Worm (Caenorhabditis elegans) whole organism, L2 larva: ENCODE data around the gene C37C3.11.

Source experiments
- R02D3.7 ChIP-seq: fragments of 150-350 bp; optimal IDR thresholded peaks from 2 replicates; lab custom pipeline; 2014; ENCODE audit warnings: missing biosample characterization, missing genetic modification characterization
- Y55F3AM.14 ChIP-seq: fragments of 200-800 bp; sonication (Bioruptor generic); optimal IDR thresholded peaks from 2 replicates; lab custom pipeline; 2018; ENCODE audit warnings: mild to moderate bottlenecking, missing genetic modification characterization, missing compliant biosample characterization
- ZK546.5 ChIP-seq: sonication (generic microtip); optimal IDR thresholded peaks from 2 replicates; lab custom pipeline; 2017; ENCODE audit warnings: missing biosample characterization, missing genetic modification characterization
- alr-1 ChIP-seq: fragments of 150-350 bp; optimal IDR thresholded peaks from 2 replicates; lab custom pipeline; 2014; ENCODE audit warnings: missing biosample characterization, missing genetic modification characterization
- aly-2 ChIP-seq: fragments of 150-350 bp; optimal IDR thresholded peaks from 2 replicates; lab custom pipeline; 2014; ENCODE audit warnings: missing biosample characterization, missing genetic modification characterization
- blmp-1 ChIP-seq: sonication (generic microtip); optimal IDR thresholded peaks from 2 replicates; lab custom pipeline; 2017; ENCODE audit warnings: missing genetic modification characterization, mild to moderate bottlenecking, missing compliant biosample characterization, antibody characterized with exemption, moderate library complexity; ENCODE audit not compliant: insufficient read depth
- crh-2 ChIP-seq: sonication (generic microtip); optimal IDR thresholded peaks from 2 replicates; lab custom pipeline; 2017; ENCODE audit warnings: missing biosample characterization, missing genetic modification characterization
- dmd-4 ChIP-seq: sonication (generic microtip); optimal IDR thresholded peaks from 2 replicates; lab custom pipeline; 2017; ENCODE audit warnings: missing biosample characterization, missing genetic modification characterization
- elt-1 ChIP-seq: fragments of 150-350 bp; optimal IDR thresholded peaks from 2 replicates; lab custom pipeline; 2014; ENCODE audit warnings: missing biosample characterization, missing genetic modification characterization
- elt-3 ChIP-seq: sonication (generic microtip); optimal IDR thresholded peaks from 2 replicates; lab custom pipeline; 2017; ENCODE audit warnings: missing biosample characterization, missing genetic modification characterization
- fos-1 ChIP-seq: fragments of 150-350 bp; optimal IDR thresholded peaks from 2 replicates; lab custom pipeline; 2014; ENCODE audit warnings: missing biosample characterization, missing genetic modification characterization
- lin-11 ChIP-seq: fragments of 150-350 bp; sonication (generic microtip); optimal IDR thresholded peaks from 2 replicates; lab custom pipeline; 2014; ENCODE audit warnings: missing biosample characterization, missing genetic modification characterization, inconsistent platforms, mixed read lengths
- lin-39 ChIP-seq: fragments of 150-350 bp; optimal IDR thresholded peaks from 2 replicates; lab custom pipeline; 2014; ENCODE audit warnings: missing biosample characterization, missing genetic modification reagents, missing genetic modification characterization
- lsy-2 ChIP-seq, 2 experiments: fragments of 150-350 bp in 1 of 2; sonication (generic microtip) in 1 of 2; optimal IDR thresholded peaks; 2 replicates each; lab custom pipeline; 2014 to 2017; ENCODE audit warnings: missing biosample characterization in 2 of 2, missing genetic modification characterization in 2 of 2
- mab-5 ChIP-seq: fragments of 150-350 bp; optimal IDR thresholded peaks from 2 replicates; lab custom pipeline; 2014; ENCODE audit warnings: missing biosample characterization, missing genetic modification characterization
- mbf-1 ChIP-seq: sonication (generic microtip); optimal IDR thresholded peaks from 2 replicates; lab custom pipeline; 2017; ENCODE audit warnings: missing biosample characterization, missing genetic modification characterization
- nhr-10 ChIP-seq: sonication (generic microtip); optimal IDR thresholded peaks from 2 replicates; lab custom pipeline; 2017; ENCODE audit warnings: missing biosample characterization, missing genetic modification characterization
- nhr-11 ChIP-seq: fragments of 150-350 bp; optimal IDR thresholded peaks from 2 replicates; lab custom pipeline; 2014; ENCODE audit warnings: missing biosample characterization, missing genetic modification characterization
- nhr-129 ChIP-seq: fragments of 150-350 bp; optimal IDR thresholded peaks from 2 replicates; lab custom pipeline; 2014; ENCODE audit warnings: missing biosample characterization, missing genetic modification characterization
- nhr-21 ChIP-seq: fragments of 150-350 bp; optimal IDR thresholded peaks from 2 replicates; lab custom pipeline; 2014; ENCODE audit warnings: missing biosample characterization, missing genetic modification characterization
- nhr-237 ChIP-seq: fragments of 150-350 bp; optimal IDR thresholded peaks from 2 replicates; lab custom pipeline; 2014; ENCODE audit warnings: missing biosample characterization, missing genetic modification characterization
- nhr-77 ChIP-seq: fragments of 150-350 bp; optimal IDR thresholded peaks from 2 replicates; lab custom pipeline; 2014; ENCODE audit warnings: missing biosample characterization, missing genetic modification characterization
- peb-1 ChIP-seq: fragments of 150-350 bp; optimal IDR thresholded peaks from 2 replicates; lab custom pipeline; 2014; ENCODE audit warnings: missing biosample characterization, missing genetic modification characterization
- skn-1 ChIP-seq: sonication (generic microtip); optimal IDR thresholded peaks from 2 replicates; lab custom pipeline; 2017; ENCODE audit warnings: missing biosample characterization, missing genetic modification characterization
- sma-3 ChIP-seq: sonication (generic microtip); optimal IDR thresholded peaks from 2 replicates; lab custom pipeline; 2016; ENCODE audit warnings: missing genetic modification reagents, missing genetic modification characterization, missing compliant biosample characterization
- sma-9 ChIP-seq, 2 experiments: fragments of 150-350 bp in 1 of 2; sonication (generic microtip) in 1 of 2; optimal IDR thresholded peaks; 2 replicates each; lab custom pipeline; 2014 to 2016; ENCODE audit warnings: missing genetic modification characterization in 2 of 2, mild to moderate bottlenecking in 1 of 2, missing biosample characterization in 1 of 2, missing compliant biosample characterization in 1 of 2, missing genetic modification reagents in 1 of 2, moderate library complexity in 1 of 2
- snpc-4 ChIP-seq: fragments of 150-350 bp; optimal IDR thresholded peaks from 2 replicates; lab custom pipeline; 2014; ENCODE audit warnings: missing biosample characterization, missing genetic modification characterization
- unc-39 ChIP-seq: fragments of 150-350 bp; optimal IDR thresholded peaks from 2 replicates; lab custom pipeline; 2014; ENCODE audit warnings: missing biosample characterization, missing genetic modification characterization
- unc-55 ChIP-seq: fragments of 150-350 bp; sonication (generic microtip); optimal IDR thresholded peaks from 3 replicates; lab custom pipeline; 2014; ENCODE audit warnings: missing biosample characterization, missing genetic modification reagents, missing genetic modification characterization
- unc-62 ChIP-seq: fragments of 150-350 bp; optimal IDR thresholded peaks from 2 replicates; lab custom pipeline; 2014; ENCODE audit warnings: missing biosample characterization, missing genetic modification reagents, missing genetic modification characterization
- zag-1 ChIP-seq: fragments of 150-350 bp; optimal IDR thresholded peaks from 2 replicates; lab custom pipeline; 2014; ENCODE audit warnings: missing biosample characterization, missing genetic modification characterization

C37C3.11 gene

DNA sequence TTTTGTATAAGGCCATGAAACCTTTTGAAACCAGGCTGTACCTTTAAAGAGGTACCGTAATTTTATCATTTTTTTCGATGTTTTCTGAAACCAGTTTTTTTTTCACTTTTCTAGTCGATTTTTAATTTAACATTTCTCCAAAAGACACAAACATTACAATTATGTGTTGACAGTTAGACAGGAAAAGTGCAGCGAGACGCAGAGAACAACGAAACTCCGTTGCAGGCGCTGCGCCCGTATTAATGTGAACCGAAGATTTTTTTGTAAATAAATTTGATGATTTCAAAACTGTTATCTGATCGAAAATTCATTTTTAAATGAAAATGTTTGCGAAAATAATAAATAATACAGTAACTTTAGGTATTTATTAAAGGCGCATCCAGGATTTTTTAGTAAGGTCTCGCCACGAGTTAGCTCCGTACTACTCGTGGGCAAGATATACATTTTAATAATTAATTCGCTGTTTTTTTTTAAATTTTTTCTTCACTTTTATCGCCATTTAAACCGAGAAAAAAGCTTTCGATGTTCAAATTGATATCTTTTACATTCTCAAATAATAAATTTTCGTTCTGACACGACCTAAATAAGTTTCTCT is 12.4 kb upstream of the C37C3.11 start, which contains the start of gene F40A3.3:
TSS of gene F40A3.3 (plus strand) at position 564 of the 595 bp plus-strand sequence.
- TF ChIP-seq nhr-11 (tag; lab: Kevin White, UChicago) (no peak), zag-1 (tag; lab: Kevin White, UChicago) (no peak), lsy-2 (tag; optimal IDR thresholded peaks at IDR 0.05; lab: Kevin White, UChicago) (peak in 1 of 2 experiments; percentile 12), unc-55 (GFP tag; lab: Kevin White, UChicago) (peak; percentile 2), unc-62 (no peak), nhr-129 (tag; lab: Kevin White, UChicago) (peak; percentile 1), alr-1 (no peak)

DNA sequence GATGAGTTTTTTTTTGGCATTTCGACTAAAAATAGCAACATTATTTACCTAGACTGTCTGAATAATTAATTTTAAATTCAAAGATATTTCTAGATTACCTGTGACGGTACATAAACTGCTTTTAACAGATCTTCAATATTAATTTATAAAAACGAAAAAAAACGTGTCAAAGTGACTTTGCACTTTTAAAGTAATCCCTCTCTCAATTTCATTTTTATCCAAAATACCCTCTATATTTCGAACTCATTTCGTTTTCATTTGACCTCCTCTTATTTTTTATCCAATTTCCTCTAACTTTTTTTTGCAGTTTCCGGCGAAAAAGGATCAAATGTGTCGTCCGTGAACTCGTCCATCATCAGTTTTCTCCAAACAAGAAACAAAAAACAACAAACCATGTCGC is 10.9 kb upstream of the C37C3.11 start, which contains the start of gene F40A3.4:
TSS of gene F40A3.4 (plus strand) at position 301 of the 400 bp plus-strand sequence.
- TF ChIP-seq ZK546.5 (tag; lab: Kevin White, UChicago) = no peak
- TF ChIP-seq nhr-77 = no peak
- no peak for TF ChIP-seq aly-2 (tag; lab: Kevin White, UChicago)
- no peak for TF ChIP-seq nhr-10 (tag; lab: Kevin White, UChicago)
- TF ChIP-seq sma-9 (GFP tag; optimal IDR thresholded peaks at IDR 0.05; lab: Kevin White, UChicago) = no peak
- no peak for TF ChIP-seq sma-9 (tag; optimal IDR thresholded peaks at IDR 0.05; lab: Kevin White, UChicago)
- TF ChIP-seq skn-1 (tag; lab: Kevin White, UChicago) = no peak
- no peak for TF ChIP-seq nhr-21 (tag; lab: Kevin White, UChicago)

DNA sequence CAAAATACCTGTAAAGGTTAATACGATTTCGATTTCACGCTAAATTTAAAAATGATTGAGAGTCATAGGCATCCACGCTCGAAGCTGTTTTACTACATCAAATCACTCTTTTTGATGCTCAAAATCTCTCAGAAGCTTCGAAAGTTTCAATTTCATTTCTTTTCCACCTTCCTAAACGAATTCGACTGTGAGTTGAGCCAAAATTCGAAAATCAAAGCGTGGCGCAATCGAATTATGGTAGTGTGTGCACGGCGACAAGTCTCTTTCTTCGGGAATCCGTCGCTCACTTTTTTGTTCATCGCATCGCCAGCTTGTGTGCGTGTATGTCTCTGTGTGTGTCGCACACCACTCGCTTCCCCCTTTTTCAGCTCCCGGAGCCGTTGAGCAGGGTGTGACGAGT is 8.4 kb upstream of the C37C3.11 start:
- TF ChIP-seq ZK546.5 (tag; lab: Kevin White, UChicago) (no peak), peb-1 (tag; lab: Kevin White, UChicago) (no peak), sma-3 (no peak)

DNA sequence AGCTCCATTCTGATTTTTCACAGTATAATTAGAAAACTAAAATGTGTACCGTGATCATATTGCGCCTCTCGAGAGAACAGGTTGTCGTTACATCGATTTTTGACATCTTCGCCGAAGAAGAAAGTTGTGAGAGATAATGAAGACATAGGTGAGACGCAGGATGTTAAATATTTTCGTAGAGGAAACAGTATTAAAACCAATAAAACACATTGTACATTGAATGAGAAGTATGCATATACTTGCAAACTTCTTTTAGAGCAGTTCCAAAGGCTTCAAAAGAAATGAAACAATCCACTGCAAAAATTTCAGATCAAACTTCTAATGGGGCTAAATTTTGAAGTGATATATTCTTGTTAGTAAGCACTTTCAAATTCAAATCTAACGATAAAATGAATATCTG is 6.1 kb upstream of the C37C3.11 start, which contains the start of gene nipi-4:
TSS of gene nipi-4 (minus strand) at position 101 of the 400 bp plus-strand sequence.
- TF ChIP-seq elt-3 (tag; lab: Kevin White, UChicago) = no peak
- no peak for TF ChIP-seq lin-39 (tag; lab: Kevin White, UChicago)
- no peak for TF ChIP-seq fos-1 (tag; lab: Kevin White, UChicago)
- TF ChIP-seq nhr-129 (tag; lab: Kevin White, UChicago) = no peak
- TF ChIP-seq R02D3.7 = no peak
- no peak for TF ChIP-seq alr-1
- no peak for TF ChIP-seq sma-9 (GFP tag; optimal IDR thresholded peaks at IDR 0.05; lab: Kevin White, UChicago)
- no peak for TF ChIP-seq sma-9 (tag; optimal IDR thresholded peaks at IDR 0.05; lab: Kevin White, UChicago)
- no peak for TF ChIP-seq dmd-4 (tag; lab: Kevin White, UChicago)
- TF ChIP-seq crh-2 = no peak
- no peak for TF ChIP-seq mbf-1 (tag; lab: Kevin White, UChicago)
- TF ChIP-seq skn-1 (tag; lab: Kevin White, UChicago) = no peak
- TF ChIP-seq snpc-4 (tag; lab: Kevin White, UChicago) = no peak
- no peak for TF ChIP-seq lin-11 (tag; lab: Kevin White, UChicago)
- TF ChIP-seq elt-1 = no peak
- no peak for TF ChIP-seq ZK546.5 (tag; lab: Kevin White, UChicago)

DNA sequence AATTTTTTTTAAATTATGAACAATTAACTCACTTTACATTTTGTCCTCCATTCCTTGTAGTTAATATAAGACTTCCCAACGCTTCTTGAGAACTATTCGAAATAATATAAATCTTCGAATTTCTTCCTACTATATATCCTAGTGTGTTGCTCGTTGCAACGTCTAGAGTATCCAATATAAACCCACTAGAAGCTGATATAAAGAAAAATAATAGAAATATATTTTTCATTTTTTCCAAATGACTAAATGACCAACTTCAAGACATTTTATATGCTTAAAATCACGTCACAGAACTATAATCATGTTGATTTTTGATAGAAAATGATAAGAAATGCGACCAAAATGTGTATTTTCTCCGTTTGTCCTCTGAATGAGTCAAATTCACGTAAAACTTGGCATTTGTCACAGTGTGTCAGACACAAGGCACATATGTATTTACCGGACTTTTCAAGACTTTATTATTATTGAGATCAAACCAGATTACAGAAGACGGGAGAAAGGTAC is 1.5 kb downstream of the C37C3.11 start, which contains the start of gene C37C3.10:
TSS of gene C37C3.10 (minus strand) at position 51 of the 504 bp plus-strand sequence.
- TF ChIP-seq fos-1 (tag; lab: Kevin White, UChicago) (peak; percentile 61), Y55F3AM.14 (GFP tag; lab: Kevin White, UChicago) (no peak), nhr-129 (tag; lab: Kevin White, UChicago) (no peak), skn-1 (tag; lab: Kevin White, UChicago) (no peak), unc-39 (tag; lab: Kevin White, UChicago) (no peak)
- TF ChIP-seq, all 48 proteins: peak for 1

DNA sequence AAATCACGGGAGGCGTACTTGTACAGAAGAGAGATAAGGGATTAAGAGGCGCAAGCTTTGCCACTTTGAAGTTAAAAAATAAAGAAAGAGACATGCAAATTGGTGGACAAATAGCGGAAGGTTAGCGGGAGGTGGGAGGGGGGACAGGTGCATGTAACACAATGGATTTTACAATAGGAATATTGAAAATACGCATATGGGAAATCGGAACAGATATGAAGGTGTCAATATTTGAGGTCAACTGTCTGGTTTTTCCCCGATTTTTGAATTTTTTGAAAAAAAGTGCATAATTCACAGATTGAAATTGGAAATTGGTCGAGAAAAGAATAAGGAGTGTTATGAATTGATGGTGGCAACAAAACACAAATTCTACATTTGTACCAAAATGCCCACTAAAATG is 2.8 kb downstream of the C37C3.11 start, which contains the start of gene C37C3.17:
TSS of gene C37C3.17 (minus strand) at position 101 of the 400 bp plus-strand sequence.
- TF ChIP-seq elt-1 (no peak), nhr-237 (tag; lab: Kevin White, UChicago) (no peak), mab-5 (tag; lab: Kevin White, UChicago) (no peak), blmp-1 (tag; lab: Kevin White, UChicago) (no peak)
